Worm (Caenorhabditis elegans): Measurements from ENCODE around the gene F25G6.8.

F25G6.8 gene

ce11 chrV:8520846-8521553, 44.0 kb downstream of the F25G6.8 start, which contains the start of the genes F45F2.11 and otpl-7:
F45F2.11 (minus strand) TSS chrV:8520896.
otpl-7 (plus strand) TSS chrV:8521503.
- no peak for TF ChIP-seq nhr-102 (tag; optimal IDR thresholded peaks at IDR 0.05)
- TF ChIP-seq nhr-76 (tag; optimal IDR thresholded peaks at IDR 0.05) = no peak

DNA sequence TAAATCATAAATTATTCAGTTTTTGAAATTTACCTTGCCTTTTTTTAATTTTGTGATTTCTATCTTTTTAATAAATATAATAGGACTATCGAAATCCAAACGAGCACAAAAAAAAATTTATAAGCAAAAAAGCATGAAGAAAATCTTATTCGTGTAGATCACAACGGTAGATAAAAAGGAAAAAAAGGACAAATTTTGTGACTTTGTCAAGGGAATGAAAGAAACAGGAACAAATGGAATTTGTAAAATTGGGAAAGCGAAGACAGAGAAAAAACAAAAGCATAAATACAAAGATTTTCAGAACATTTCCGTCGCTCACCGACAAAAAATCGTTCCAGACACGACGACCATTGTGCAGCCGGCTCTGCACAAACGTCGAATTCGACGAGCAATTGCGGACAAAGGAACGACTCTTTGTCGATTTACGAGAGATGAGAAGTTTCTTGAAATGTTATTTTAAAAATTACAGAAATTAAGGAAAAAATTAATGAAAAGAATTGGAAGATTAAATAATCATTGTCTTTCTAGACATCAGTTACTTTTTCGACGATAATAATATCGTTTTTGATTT, 46.1 kb downstream of the F25G6.8 start, which contains the start of gene F45F2.10:
Gene F45F2.10 (minus strand): TSS at position 51 of the 571 bp plus-strand sequence.
- TF ChIP-seq mxl-2 (GFP tag; conservative IDR thresholded peaks at IDR 0.05) (no peak), dmd-8 (GFP tag; IDR thresholded peaks at IDR 0.05) (no peak), mes-2 (tag; optimal IDR thresholded peaks at IDR 0.05; ENCODE audit: poor library complexity, severe bottlenecking) (peak; percentile 45), dpl-1 (GFP tag; optimal IDR thresholded peaks at IDR 0.05) (peak; percentile 26), nhr-102 (tag; optimal IDR thresholded peaks at IDR 0.05) (no peak), sdz-12 (GFP tag; optimal IDR thresholded peaks at IDR 0.05) (no peak), R02D3.7 (tag; optimal IDR thresholded peaks at IDR 0.05) (peak; percentile 41)

DNA sequence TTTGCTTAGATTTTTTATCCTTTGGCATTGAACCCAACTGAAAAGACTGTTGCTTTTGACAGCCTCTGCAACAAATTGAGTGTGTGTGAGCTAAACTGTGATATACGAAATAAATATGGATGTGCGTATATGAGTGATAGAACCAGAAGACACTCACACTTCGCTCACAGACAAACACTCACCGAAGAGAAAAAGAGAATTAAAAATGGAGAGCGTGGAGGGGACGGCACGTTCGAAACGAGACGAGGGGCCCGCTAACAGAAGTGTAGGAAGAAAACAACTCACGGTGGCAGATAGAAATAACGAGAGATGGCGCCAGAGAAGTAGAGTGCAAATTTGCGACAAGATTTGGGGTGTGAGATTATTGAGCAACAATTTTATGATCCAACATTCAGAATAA, 46.7 kb downstream of the F25G6.8 start:
- TF ChIP-seq F44E2.7 (GFP tag; IDR thresholded peaks at IDR 0.05) = no peak
- TF ChIP-seq dve-1 (tag; optimal IDR thresholded peaks at IDR 0.05; ENCODE audit: insufficient read depth) = no peak
- no peak for TF ChIP-seq nhr-6 (tag; optimal IDR thresholded peaks at IDR 0.05)
- TF ChIP-seq Y5F2A.4 (GFP tag; optimal IDR thresholded peaks at IDR 0.05) = no peak
- TF ChIP-seq ceh-82 (tag; optimal IDR thresholded peaks at IDR 0.05) = no peak
- no peak for TF ChIP-seq pqm-1 (tag; optimal IDR thresholded peaks at IDR 0.05)
- no peak for TF ChIP-seq fos-1 (tag; optimal IDR thresholded peaks at IDR 0.05)
- TF ChIP-seq nhr-42 (GFP tag; IDR thresholded peaks at IDR 0.05) = no peak
- TF ChIP-seq set-16 (GFP tag; IDR thresholded peaks at IDR 0.05) = no peak
- no peak for TF ChIP-seq hif-1 (tag; optimal IDR thresholded peaks at IDR 0.05)
- no peak for TF ChIP-seq T20F7.1 (GFP tag; optimal IDR thresholded peaks at IDR 0.05)
- no peak for TF ChIP-seq lin-15B (tag; optimal IDR thresholded peaks at IDR 0.05)
- no peak for TF ChIP-seq ceh-44 (GFP tag; IDR thresholded peaks at IDR 0.05)
- TF ChIP-seq zag-1 (tag; optimal IDR thresholded peaks at IDR 0.05) = no peak
- TF ChIP-seq egl-27 (tag; optimal IDR thresholded peaks at IDR 0.05) = no peak
- TF ChIP-seq pha-4 (GFP tag; IDR thresholded peaks at IDR 0.05) = no peak
- TF ChIP-seq pha-4 (tag; optimal IDR thresholded peaks at IDR 0.05) = no peak
- no peak for TF ChIP-seq zip-2 (tag; optimal IDR thresholded peaks at IDR 0.05)
- no peak for TF ChIP-seq R02D3.7 (tag; optimal IDR thresholded peaks at IDR 0.05)
- no peak for TF ChIP-seq mxl-2 (GFP tag; conservative IDR thresholded peaks at IDR 0.05)
- no peak for TF ChIP-seq lin-39 (tag; optimal IDR thresholded peaks at IDR 0.05)
- TF ChIP-seq dpl-1 (GFP tag; optimal IDR thresholded peaks at IDR 0.05) = peak; percentile 18
- TF ChIP-seq ctbp-1 (GFP tag; IDR thresholded peaks at IDR 0.05) = no peak
- TF ChIP-seq mdt-29 (GFP tag; IDR thresholded peaks at IDR 0.05) = no peak
- TF ChIP-seq madf-9 (GFP tag; conservative IDR thresholded peaks at IDR 0.05) = no peak
- no peak for TF ChIP-seq unc-39 (tag; optimal IDR thresholded peaks at IDR 0.05)
- TF ChIP-seq Y75B8A.6 (GFP tag; IDR thresholded peaks at IDR 0.05) = no peak
- TF ChIP-seq rbr-2 (tag; optimal IDR thresholded peaks at IDR 0.05) = peak; percentile 59
- TF ChIP-seq dmd-6 (GFP tag; IDR thresholded peaks at IDR 0.05) = 0 out of 2 replicates have a peak, but pooled peaks have one; percentile 14
- TF ChIP-seq nhr-41 (GFP tag; IDR thresholded peaks at IDR 0.05) = no peak
- no peak for TF ChIP-seq aly-2 (tag; optimal IDR thresholded peaks at IDR 0.05)
- TF ChIP-seq ces-1 (GFP tag; optimal IDR thresholded peaks at IDR 0.05) = no peak
- TF ChIP-seq snpc-1.2 (GFP tag; IDR thresholded peaks at IDR 0.05) = no peak
- TF ChIP-seq aha-1 (tag) = peak; percentile 93
- peak; percentile 49; the same call in 1 of the 2 replicates for TF ChIP-seq hmg-1.1 (GFP tag; IDR thresholded peaks at IDR 0.05)
- TF ChIP-seq ztf-11 (tag; optimal IDR thresholded peaks at IDR 0.05) = no peak
- TF ChIP-seq F26F4.8 (GFP tag; conservative IDR thresholded peaks at IDR 0.05) = no peak
- no peak for TF ChIP-seq mxl-3 (GFP tag; optimal IDR thresholded peaks at IDR 0.05)
- TF ChIP-seq daf-16 (GFP tag; optimal IDR thresholded peaks at IDR 0.05) = no peak
- no peak for TF ChIP-seq daf-16 (tag; optimal IDR thresholded peaks at IDR 0.05)
- no peak for TF ChIP-seq nhr-76 (tag; optimal IDR thresholded peaks at IDR 0.05)
- no peak for TF ChIP-seq tra-1 (GFP tag; IDR thresholded peaks at IDR 0.05)
